Fruit fly (Drosophila melanogaster): Measurements from ENCODE around the gene Ref1.

dm6 chr3R:7112977-7113376 lies 32.8 kb upstream of the Ref1 start:
- no peak for TF ChIP-seq EcR (GFP tag; optimal IDR thresholded peaks at IDR 0.05)
- no peak for TF ChIP-seq CG4496 (GFP tag; IDR thresholded peaks at IDR 0.05)
- no peak for TF ChIP-seq CG17806 (tag; optimal IDR thresholded peaks at IDR 0.05)
- no peak for TF ChIP-seq CG14655 (GFP tag; optimal IDR thresholded peaks at IDR 0.05)
- TF ChIP-seq CG15710 (tag; optimal IDR thresholded peaks at IDR 0.05): no peak
- no peak for TF ChIP-seq rn (GFP tag; IDR thresholded peaks at IDR 0.05)
- TF ChIP-seq CG12605 (GFP tag; IDR thresholded peaks at IDR 0.05): no peak

Measured in whole organism, pupa.